Worm (Caenorhabditis elegans) whole organism, L4 larva: ENCODE data around the gene T26A5.2.

ENCODE experiments used
- R02D3.7 ChIP-seq: fragments of 150-350 bp; sonication (generic microtip); optimal IDR thresholded peaks from 3 replicates; lab custom pipeline; 2014; ENCODE audit warnings: missing biosample characterization, missing genetic modification characterization
- T20F7.1 ChIP-seq: fragments of 200-800 bp; sonication (Bioruptor generic); optimal IDR thresholded peaks from 2 replicates; lab custom pipeline; 2018; ENCODE audit warnings: mild to moderate bottlenecking, missing genetic modification characterization, missing compliant biosample characterization
- T26A8.4 ChIP-seq: fragments of 200-800 bp; sonication (Bioruptor generic); IDR thresholded peaks from 2 replicates; pipeline ENCODE4 v1.3.6; 2022; ENCODE audit warnings: missing genetic modification characterization, missing compliant biosample characterization
- Y48G9A.11 ChIP-seq: fragments of 200-800 bp; sonication (Bioruptor generic); IDR thresholded peaks from 2 replicates; pipeline ENCODE4 v1.3.6; 2022; ENCODE audit warnings: missing genetic modification reagents, missing genetic modification characterization, missing compliant biosample characterization
- ZK337.2 ChIP-seq: fragments of 200-800 bp; sonication (Bioruptor generic); IDR thresholded peaks from 2 replicates; pipeline ENCODE4 v1.3.6; 2022; ENCODE audit warnings: missing genetic modification reagents, missing genetic modification characterization, missing compliant biosample characterization
- ZK546.5 ChIP-seq, 2 experiments: sonication (generic microtip); optimal IDR thresholded peaks; 2 replicates each; lab custom pipeline; 2017; ENCODE audit warnings: missing biosample characterization in 2 of 2, missing genetic modification characterization in 2 of 2
- aha-1 ChIP-seq: fragments of 150-350 bp; peaks from one replicate; lab custom pipeline; 2014; ENCODE audit warnings: missing biosample characterization, missing genetic modification characterization
- ama-1 ChIP-seq: fragments of 150-350 bp; optimal IDR thresholded peaks from 2 replicates; lab custom pipeline; 2014; ENCODE audit warnings: inconsistent platforms, mixed read lengths
- arid-1 ChIP-seq: fragments of 200-800 bp; sonication (Bioruptor generic); conservative IDR thresholded peaks from 2 replicates; pipeline ENCODE4 v1.3.6; 2022; ENCODE audit warnings: missing genetic modification reagents, missing genetic modification characterization, missing compliant biosample characterization
- ctbp-1 ChIP-seq: fragments of 200-800 bp; sonication (Bioruptor generic); IDR thresholded peaks from 2 replicates; pipeline ENCODE4 v1.3.6; 2022; ENCODE audit warnings: missing genetic modification reagents, missing genetic modification characterization, missing compliant biosample characterization
- daf-16 ChIP-seq, 3 experiments: sonication (generic microtip); optimal IDR thresholded peaks; 2 replicates each; lab custom pipeline; 2016 to 2017; ENCODE audit warnings: missing genetic modification characterization in 3 of 3, missing genetic modification reagents in 3 of 3, mild to moderate bottlenecking in 2 of 3, missing compliant biosample characterization in 2 of 3, missing biosample characterization in 1 of 3, moderate library complexity in 1 of 3
- dmd-6 ChIP-seq: fragments of 200-800 bp; sonication (Bioruptor generic); IDR thresholded peaks from 2 replicates; pipeline ENCODE4 v1.3.6; 2022; ENCODE audit warnings: missing genetic modification reagents, missing genetic modification characterization, missing compliant biosample characterization
- dpl-1 ChIP-seq: fragments of 150-350 bp; optimal IDR thresholded peaks from 2 replicates; lab custom pipeline; 2014; ENCODE audit warnings: missing biosample characterization, missing genetic modification reagents, missing genetic modification characterization
- dve-1 ChIP-seq: sonication (generic microtip); optimal IDR thresholded peaks from 2 replicates; lab custom pipeline; 2017; ENCODE audit warnings: antibody characterized with exemption, mild to moderate bottlenecking, missing genetic modification characterization, missing compliant biosample characterization; ENCODE audit not compliant: insufficient read depth
- egl-27 ChIP-seq: sonication (generic microtip); optimal IDR thresholded peaks from 3 replicates; lab custom pipeline; 2017; ENCODE audit warnings: missing biosample characterization, missing genetic modification reagents, missing genetic modification characterization
- hif-1 ChIP-seq, 2 experiments: sonication (generic microtip); optimal IDR thresholded peaks; 2 replicates each; lab custom pipeline; 2016 to 2017; ENCODE audit warnings: missing compliant biosample characterization in 2 of 2, missing genetic modification characterization in 2 of 2, missing genetic modification reagents in 2 of 2, missing genotype in 2 of 2, mild to moderate bottlenecking in 1 of 2
- hlh-11 ChIP-seq: fragments of 200-800 bp; sonication (Bioruptor generic); optimal IDR thresholded peaks from 2 replicates; lab custom pipeline; 2018; ENCODE audit warnings: mild to moderate bottlenecking, missing genetic modification characterization, missing compliant biosample characterization
- hmg-1.1 ChIP-seq: fragments of 200-800 bp; sonication (Bioruptor generic); IDR thresholded peaks from 2 replicates; pipeline ENCODE4 v1.3.6; 2022; ENCODE audit warnings: missing genetic modification reagents, missing genetic modification characterization, missing compliant biosample characterization
- jun-1 ChIP-seq: fragments of 150-350 bp; optimal IDR thresholded peaks from 2 replicates; lab custom pipeline; 2014; ENCODE audit warnings: missing biosample characterization, missing genetic modification reagents, missing genetic modification characterization
- lin-1 ChIP-seq: fragments of 200-800 bp; sonication (Bioruptor generic); IDR thresholded peaks from 2 replicates; pipeline ENCODE4 v1.3.6; 2022; ENCODE audit warnings: missing genetic modification reagents, missing genetic modification characterization, missing compliant biosample characterization
- lin-15B ChIP-seq: fragments of 150-350 bp; sonication (generic microtip); optimal IDR thresholded peaks from 3 replicates; lab custom pipeline; 2014; ENCODE audit warnings: missing biosample characterization, missing genetic modification characterization
- lin-38 ChIP-seq: fragments of 200-800 bp; sonication (Bioruptor generic); IDR thresholded peaks from 2 replicates; pipeline ENCODE4 v1.3.6; 2022; ENCODE audit warnings: missing genetic modification reagents, missing genetic modification characterization, missing compliant biosample characterization
- lir-3 ChIP-seq: sonication (generic microtip); optimal IDR thresholded peaks from 2 replicates; lab custom pipeline; 2016; ENCODE audit warnings: mild to moderate bottlenecking, missing genetic modification characterization, missing compliant biosample characterization
- lsy-2 ChIP-seq, 2 experiments: fragments of 150-350 bp in 1 of 2; sonication (generic microtip) in 1 of 2; optimal IDR thresholded peaks; 2 replicates each; lab custom pipeline; 2014 to 2017; ENCODE audit warnings: missing biosample characterization in 2 of 2, missing genetic modification characterization in 2 of 2
- mep-1 ChIP-seq: fragments of 150-350 bp; sonication (generic microtip); optimal IDR thresholded peaks from 3 replicates; lab custom pipeline; 2014; ENCODE audit warnings: missing biosample characterization, missing genetic modification characterization
- mes-2 ChIP-seq: sonication (generic microtip); optimal IDR thresholded peaks from 2 replicates; lab custom pipeline; 2016; ENCODE audit warnings: missing genotype, mild to moderate bottlenecking, missing genetic modification characterization, missing compliant biosample characterization; ENCODE audit not compliant: poor library complexity, severe bottlenecking
- mxl-2 ChIP-seq: fragments of 200-800 bp; sonication (Bioruptor generic); conservative IDR thresholded peaks from 2 replicates; pipeline ENCODE4 v1.3.6; 2022; ENCODE audit warnings: missing genetic modification reagents, missing genetic modification characterization, missing compliant biosample characterization
- nhr-10 ChIP-seq: fragments of 150-350 bp; optimal IDR thresholded peaks from 2 replicates; lab custom pipeline; 2014; ENCODE audit warnings: missing biosample characterization, missing genetic modification characterization
- nhr-11 ChIP-seq: fragments of 150-350 bp; optimal IDR thresholded peaks from 2 replicates; lab custom pipeline; 2014; ENCODE audit warnings: missing biosample characterization, missing genetic modification characterization
- nhr-111 ChIP-seq: fragments of 200-800 bp; sonication (Bioruptor generic); optimal IDR thresholded peaks from 2 replicates; lab custom pipeline; 2018; ENCODE audit warnings: mild to moderate bottlenecking, missing genetic modification characterization, missing compliant biosample characterization
- nhr-28 ChIP-seq: fragments of 150-350 bp; optimal IDR thresholded peaks from 2 replicates; lab custom pipeline; 2014; ENCODE audit warnings: missing biosample characterization, missing genetic modification characterization
- nhr-41 ChIP-seq: fragments of 200-800 bp; sonication (Bioruptor generic); IDR thresholded peaks from 2 replicates; pipeline ENCODE4 v1.3.6; 2022; ENCODE audit warnings: missing genetic modification reagents, missing genetic modification characterization, missing compliant biosample characterization
- pha-4 ChIP-seq, 2 experiments: fragments of 150-350 bp in 1 of 2; fragments of 200-800 bp in 1 of 2; sonication (Bioruptor generic) in 1 of 2; IDR thresholded peaks in 1 of 2; optimal IDR thresholded peaks in 1 of 2; 2 replicates each; pipeline versions ENCODE4 v1.3.6 to Lab custom; 2014 to 2022; ENCODE audit warnings: missing genetic modification characterization in 2 of 2, missing genetic modification reagents in 2 of 2, missing biosample characterization in 1 of 2, missing compliant biosample characterization in 1 of 2
- php-3 ChIP-seq: fragments of 200-800 bp; sonication (Bioruptor generic); IDR thresholded peaks from 2 replicates; pipeline ENCODE4 v1.3.6; 2022; ENCODE audit warnings: missing genetic modification reagents, missing genetic modification characterization, missing compliant biosample characterization
- pqm-1 ChIP-seq: sonication (generic microtip); optimal IDR thresholded peaks from 2 replicates; lab custom pipeline; 2017; ENCODE audit warnings: missing biosample characterization, missing genetic modification characterization
- saeg-2 ChIP-seq: fragments of 200-800 bp; sonication (Bioruptor generic); IDR thresholded peaks from 2 replicates; pipeline ENCODE4 v1.3.6; 2022; ENCODE audit warnings: missing genetic modification reagents, missing genetic modification characterization, missing compliant biosample characterization
- sdz-12 ChIP-seq: fragments of 200-800 bp; sonication (Bioruptor generic); optimal IDR thresholded peaks from 2 replicates; lab custom pipeline; 2018; ENCODE audit warnings: mild to moderate bottlenecking, missing genetic modification characterization, missing compliant biosample characterization
- snpc-1.2 ChIP-seq: fragments of 200-800 bp; sonication (Bioruptor generic); IDR thresholded peaks from 2 replicates; pipeline ENCODE4 v1.3.6; 2022; ENCODE audit warnings: missing genetic modification reagents, missing genetic modification characterization, missing compliant biosample characterization
- snpc-4 ChIP-seq: fragments of 150-350 bp; optimal IDR thresholded peaks from 2 replicates; lab custom pipeline; 2014; ENCODE audit warnings: missing biosample characterization, missing genetic modification characterization
- tra-1 ChIP-seq: fragments of 200-800 bp; sonication (Bioruptor generic); IDR thresholded peaks from 2 replicates; pipeline ENCODE4 v1.3.6; 2022; ENCODE audit warnings: missing genetic modification reagents, missing genetic modification characterization, missing compliant biosample characterization
- unc-130 ChIP-seq: sonication (generic microtip); optimal IDR thresholded peaks from 2 replicates; lab custom pipeline; 2016; ENCODE audit warnings: missing genetic modification reagents, missing genetic modification characterization, missing compliant biosample characterization
- unc-39 ChIP-seq: sonication (generic microtip); optimal IDR thresholded peaks from 2 replicates; lab custom pipeline; 2017; ENCODE audit warnings: missing biosample characterization, missing genetic modification characterization
- zfp-3 ChIP-seq: fragments of 200-800 bp; sonication (Bioruptor generic); conservative IDR thresholded peaks from 2 replicates; pipeline ENCODE4 v1.3.6; 2022; ENCODE audit warnings: missing genetic modification reagents, missing genetic modification characterization, missing compliant biosample characterization
- zip-2 ChIP-seq: fragments of 150-350 bp; optimal IDR thresholded peaks from 2 replicates; lab custom pipeline; 2014; ENCODE audit warnings: missing biosample characterization, missing genetic modification characterization

The T26A5.2 gene

ce11 chrIII:6439854-6440253, 27.3 kb upstream of the T26A5.2 start:
- TF ChIP-seq ama-1 (lab: Kevin White, UChicago) (peak; percentile 35), pha-4 (GFP tag; IDR thresholded peaks at IDR 0.05; lab: Robert Waterston, UW) (0 out of 2 replicates have a peak, but pooled peaks have one; percentile 47), pha-4 (tag; optimal IDR thresholded peaks at IDR 0.05; lab: Kevin White, UChicago) (no peak), mxl-2 (no peak), pqm-1 (no peak), lin-38 (GFP tag; lab: Robert Waterston, UW) (peak; percentile 47; the same call in 1 of the 2 replicates)

DNA sequence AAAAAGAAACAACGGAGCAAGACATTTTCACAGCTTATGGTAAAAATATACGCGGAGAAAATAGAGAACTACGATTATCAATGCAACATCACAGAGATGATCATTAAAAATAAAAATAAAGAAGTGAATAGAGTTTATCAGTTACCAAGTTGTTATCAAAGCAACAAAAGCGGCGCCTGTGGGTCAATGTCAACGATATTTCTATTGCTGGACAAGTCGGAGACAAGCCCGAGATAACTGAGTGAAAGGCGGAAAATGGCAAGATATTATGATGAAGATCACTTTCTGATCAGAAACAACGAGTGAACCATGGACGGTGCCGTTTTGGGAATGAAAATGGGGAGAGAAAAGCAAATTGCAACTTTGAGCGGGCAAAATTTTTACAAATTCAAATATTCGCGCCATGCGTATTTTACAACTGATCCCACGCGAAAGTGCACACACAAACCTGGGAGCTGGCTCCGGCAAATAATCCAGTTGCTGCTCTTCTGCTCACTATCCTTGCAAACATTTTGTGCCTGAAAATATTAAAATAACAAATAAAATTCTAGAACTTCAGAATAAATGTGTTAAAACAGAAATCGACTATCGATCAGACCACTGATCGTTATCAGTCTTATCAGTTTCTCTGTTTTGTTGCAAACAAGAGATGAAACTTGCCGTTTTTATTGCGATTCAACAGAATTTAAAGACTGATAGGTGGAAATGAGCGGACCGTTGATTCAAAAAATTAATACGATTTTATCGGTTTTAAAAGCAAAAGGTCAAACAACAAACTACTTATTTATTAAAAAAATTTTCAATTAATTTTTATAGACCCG, 24.6 kb upstream of the T26A5.2 start, which contains the start of gene mel-32:
Gene mel-32, minus strand, starts transcription at position 696 of the 821 bp plus-strand sequence.
- TF ChIP-seq lin-1 (GFP tag; lab: Robert Waterston, UW) (peak; percentile 10; the same call in 1 of the 2 replicates), snpc-1.2 (GFP tag; lab: Robert Waterston, UW) (0 out of 2 replicates have a peak, but pooled peaks have one; percentile 34), lin-38 (GFP tag; lab: Robert Waterston, UW) (peak; percentile 58), unc-39 (tag; lab: Kevin White, UChicago) (no peak), mes-2 (tag; lab: Kevin White, UChicago) (no peak), unc-130 (GFP tag; lab: Kevin White, UChicago) (peak; percentile 62), ZK546.5 (tag; optimal IDR thresholded peaks at IDR 0.05; lab: Kevin White, UChicago) (no peak), daf-16 (GFP tag; optimal IDR thresholded peaks at IDR 0.05; lab: Kevin White, UChicago) (no peak), daf-16 (tag; optimal IDR thresholded peaks at IDR 0.05; lab: Kevin White, UChicago) (peak; percentile 74), T20F7.1 (GFP tag; lab: Kevin White, UChicago) (no peak), tra-1 (GFP tag; lab: Robert Waterston, UW) (no peak), Y48G9A.11 (GFP tag; lab: Robert Waterston, UW) (peak; percentile 58; the same call in 1 of the 2 replicates), hlh-11 (tag; lab: Kevin White, UChicago) (peak; percentile 5), mep-1 (peak; percentile 7), nhr-10 (no peak), zip-2 (tag; lab: Kevin White, UChicago) (no peak), egl-27 (tag; lab: Kevin White, UChicago) (no peak), lsy-2 (tag; optimal IDR thresholded peaks at IDR 0.05; lab: Kevin White, UChicago) (peak in 1 of 2 experiments; percentile 43), jun-1 (no peak), dve-1 (tag; lab: Kevin White, UChicago) (peak; percentile 76), dpl-1 (GFP tag; lab: Kevin White, UChicago) (peak; percentile 65), ZK337.2 (no peak), pqm-1 (peak; percentile 81), nhr-28 (tag; lab: Kevin White, UChicago) (peak; percentile 24), arid-1 (GFP tag; lab: Robert Waterston, UW) (no peak), ctbp-1 (GFP tag; lab: Robert Waterston, UW) (no peak), mxl-2 (no peak), hif-1 (tag; optimal IDR thresholded peaks at IDR 0.05; lab: Kevin White, UChicago) (peak in 1 of 2 experiments; percentile 6), ama-1 (lab: Kevin White, UChicago) (peak; percentile 40), hmg-1.1 (0 out of 2 replicates have a peak, but pooled peaks have one; percentile 20), R02D3.7 (tag; lab: Kevin White, UChicago) (no peak), dmd-6 (GFP tag; lab: Robert Waterston, UW) (peak; percentile 31), aha-1 (tag; lab: Kevin White, UChicago) (no peak)

DNA sequence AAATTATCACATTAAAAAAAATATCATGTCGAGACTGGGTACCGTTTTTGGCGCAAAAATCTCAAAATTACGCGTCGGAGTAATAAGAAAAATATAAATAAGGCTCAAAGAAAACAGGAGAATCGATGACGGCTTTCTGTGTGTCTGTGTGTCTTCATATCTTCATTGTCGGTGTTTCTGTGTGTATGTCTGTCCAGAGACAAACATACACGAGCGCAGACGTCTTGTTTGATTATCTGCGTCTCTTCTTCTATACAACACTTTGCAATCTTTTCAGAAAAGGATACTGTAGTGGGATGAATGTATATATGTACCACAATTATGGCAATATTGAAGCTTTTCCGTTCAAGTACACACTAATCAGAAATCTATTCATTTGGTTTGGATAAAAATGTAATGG, 22.8 kb upstream of the T26A5.2 start, which contains the start of gene C05D11.13:
Gene C05D11.13, minus strand, starts transcription at position 252 of the 400 bp plus-strand sequence.
- TF ChIP-seq aha-1 (tag; lab: Kevin White, UChicago) (peak; percentile 1), lir-3 (no peak), hmg-1.1 (peak; percentile 34; the same call in 1 of the 2 replicates), T26A8.4 (GFP tag; lab: Robert Waterston, UW) (peak; percentile 63; the same call in 1 of the 2 replicates), nhr-41 (no peak), php-3 (no peak), lin-15B (tag; lab: Kevin White, UChicago) (no peak), zfp-3 (GFP tag; lab: Robert Waterston, UW) (no peak), nhr-111 (GFP tag; lab: Kevin White, UChicago) (no peak), daf-16 (GFP tag; optimal IDR thresholded peaks at IDR 0.05; lab: Kevin White, UChicago) (peak in 1 of 2 experiments; percentile 32), daf-16 (tag; optimal IDR thresholded peaks at IDR 0.05; lab: Kevin White, UChicago) (peak; percentile 45), sdz-12 (no peak), nhr-11 (tag; lab: Kevin White, UChicago) (no peak), snpc-4 (tag; lab: Kevin White, UChicago) (no peak), unc-130 (GFP tag; lab: Kevin White, UChicago) (no peak), snpc-1.2 (GFP tag; lab: Robert Waterston, UW) (no peak), saeg-2 (no peak), R02D3.7 (tag; lab: Kevin White, UChicago) (no peak)
